Fruit fly (Drosophila melanogaster): Measurements from ENCODE around the gene Pus1.
A peak's percentile ranks its signal among the peaks of the same experiment; 100 is the strongest.

Pus1 gene

DNA sequence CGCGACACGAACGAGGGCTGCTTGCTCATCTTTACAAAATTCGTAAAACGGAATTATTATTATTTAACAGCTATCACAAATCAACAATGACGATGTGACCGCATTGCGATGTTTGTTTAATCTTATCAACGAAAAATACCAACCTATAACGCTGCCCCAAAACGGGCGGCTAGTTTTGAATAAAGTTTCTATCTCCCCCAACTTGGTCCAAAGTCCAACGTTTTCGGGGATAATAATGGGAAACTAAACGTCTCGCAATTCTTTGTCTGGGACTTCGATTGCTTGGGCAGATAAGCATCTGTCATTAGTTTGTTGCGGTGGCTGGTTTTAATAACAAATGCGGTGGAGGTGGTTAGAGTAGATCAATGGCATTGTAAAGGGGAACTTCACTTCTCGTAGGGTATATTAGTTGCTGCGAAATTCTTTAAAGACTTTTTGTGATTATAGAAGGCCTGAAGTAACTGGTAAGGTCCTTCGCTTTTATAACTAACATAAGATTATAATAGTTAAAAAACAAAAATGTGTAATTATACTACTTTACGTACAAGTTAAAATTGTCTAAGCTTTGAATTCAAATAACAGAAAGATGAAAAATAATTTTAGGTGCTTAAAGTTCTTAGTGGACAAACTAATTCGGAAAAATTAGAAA is 32.3 kb downstream of the Pus1 start, which contains the start of gene CG15922 (continued):
- TF ChIP-seq cg (GFP tag; optimal IDR thresholded peaks at IDR 0.05) (no peak), cwo (GFP tag; optimal IDR thresholded peaks at IDR 0.05) (peak; percentile 39), Rx (GFP tag; IDR thresholded peaks at IDR 0.05) (no peak), Mes4 (GFP tag; optimal IDR thresholded peaks at IDR 0.05) (no peak), ttk (GFP tag; IDR thresholded peaks at IDR 0.05) (no peak), Gug (GFP tag; IDR thresholded peaks at IDR 0.05) (no peak), CG18262 (tag; optimal IDR thresholded peaks at IDR 0.05) (no peak), CG17361 (GFP tag; IDR thresholded peaks at IDR 0.05) (peak; percentile 55; the same call in 2 of the 3 replicates), vnd (GFP tag; IDR thresholded peaks at IDR 0.05; ENCODE audit: partially characterized antibody) (no peak), wek (GFP tag; optimal IDR thresholded peaks at IDR 0.05) (no peak), insv (GFP tag; optimal IDR thresholded peaks at IDR 0.05) (no peak), CkIIα-i1 (GFP tag; IDR thresholded peaks at IDR 0.05) (no peak), CG13424 (tag; optimal IDR thresholded peaks at IDR 0.05) (peak; percentile 33), CG6175 (GFP tag; IDR thresholded peaks at IDR 0.05) (no peak), CG34224 (GFP tag; IDR thresholded peaks at IDR 0.05; ENCODE audit: partially characterized antibody) (peak; percentile 31; the same call in 1 of the 3 replicates), sug (tag; optimal IDR thresholded peaks at IDR 0.05) (peak; percentile 49), CG12155 (GFP tag; optimal IDR thresholded peaks at IDR 0.05) (peak; percentile 1), CG6272 (GFP tag; IDR thresholded peaks at IDR 0.05) (no peak), ken (GFP tag; IDR thresholded peaks at IDR 0.05) (no peak), CG16863 (GFP tag; optimal IDR thresholded peaks at IDR 0.05) (no peak), tap (tag; optimal IDR thresholded peaks at IDR 0.05) (no peak), Jarid2 (GFP tag; optimal IDR thresholded peaks at IDR 0.05) (no peak), TFAM (GFP tag; optimal IDR thresholded peaks at IDR 0.05) (no peak), CG31365 (tag; optimal IDR thresholded peaks at IDR 0.05) (no peak), CG12391 (tag; optimal IDR thresholded peaks at IDR 0.05) (peak; percentile 21), CG3995 (GFP tag; optimal IDR thresholded peaks at IDR 0.05) (peak; percentile 80), Dp (GFP tag; optimal IDR thresholded peaks at IDR 0.05) (peak; percentile 83), ro (GFP tag; IDR thresholded peaks at IDR 0.05) (no peak), CG12659 (GFP tag; optimal IDR thresholded peaks at IDR 0.05) (peak; percentile 13), ab (GFP tag; optimal IDR thresholded peaks at IDR 0.05) (no peak), CG1024 (GFP tag; IDR thresholded peaks at IDR 0.05) (no peak), sna (GFP tag; IDR thresholded peaks at IDR 0.05; ENCODE audit: partially characterized antibody) (no peak), CG2889 (GFP tag; IDR thresholded peaks at IDR 0.05) (peak; percentile 11; the same call in 1 of the 3 replicates), CTCF (GFP tag; optimal IDR thresholded peaks at IDR 0.05) (no peak), HLH4C (GFP tag; IDR thresholded peaks at IDR 0.05; ENCODE audit: partially characterized antibody) (no peak), nmo (GFP tag; optimal IDR thresholded peaks at IDR 0.05) (no peak), chinmo (GFP tag; IDR thresholded peaks at IDR 0.05; ENCODE audit: partially characterized antibody) (no peak)

DNA sequence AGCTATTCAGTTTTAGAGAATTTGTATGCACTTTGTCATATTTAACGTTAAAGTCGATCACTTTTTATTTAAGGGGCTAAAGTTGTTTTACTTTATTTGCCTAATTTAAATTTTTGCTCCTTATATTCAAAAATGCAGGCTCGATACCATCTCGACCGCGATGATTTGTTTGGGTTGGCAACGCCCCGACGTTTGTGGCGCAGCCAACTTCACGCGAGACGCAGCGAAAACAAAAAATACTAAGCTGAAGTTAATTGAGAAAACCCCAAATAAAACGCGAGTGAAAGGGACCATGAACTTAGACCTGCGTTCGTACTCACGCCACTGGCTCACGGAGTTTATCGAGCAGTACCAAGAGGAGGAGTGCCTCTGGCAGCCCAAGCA is 34.4 kb downstream of the Pus1 start:
- TF ChIP-seq CG4360 (GFP tag; IDR thresholded peaks at IDR 0.05) (no peak), ind (GFP tag; optimal IDR thresholded peaks at IDR 0.05) (no peak), MTF-1 (GFP tag; optimal IDR thresholded peaks at IDR 0.05; ENCODE audit: borderline replicate concordance) (peak; percentile 28), so (GFP tag; IDR thresholded peaks at IDR 0.05) (no peak), D19B (GFP tag; optimal IDR thresholded peaks at IDR 0.05) (no peak), insv (GFP tag; optimal IDR thresholded peaks at IDR 0.05) (no peak), CG2889 (GFP tag; IDR thresholded peaks at IDR 0.05) (no peak), Xrp1 (GFP tag; IDR thresholded peaks at IDR 0.05) (no peak), chm (GFP tag; IDR thresholded peaks at IDR 0.05) (peak; percentile 55; the same call in 1 of the 2 replicates), CG5245 (GFP tag; optimal IDR thresholded peaks at IDR 0.05) (no peak), CG16813 (GFP tag; IDR thresholded peaks at IDR 0.05; ENCODE audit: partially characterized antibody) (peak; percentile 57), pfk (GFP tag; optimal IDR thresholded peaks at IDR 0.05) (no peak), Rfx (GFP tag; IDR thresholded peaks at IDR 0.05) (peak; percentile 71), CG15601 (tag; optimal IDR thresholded peaks at IDR 0.05) (no peak), chif (GFP tag; optimal IDR thresholded peaks at IDR 0.05) (peak in 1 of 2 experiments; percentile 1), HmgD (GFP tag; optimal IDR thresholded peaks at IDR 0.05) (no peak), CG8290 (GFP tag; optimal IDR thresholded peaks at IDR 0.05) (no peak), CG8290 (tag; optimal IDR thresholded peaks at IDR 0.05) (peak in 1 of 2 experiments; percentile 79)

Data from whole organism, embryonic.